Worm (Caenorhabditis elegans): ENCODE data around the gene slo-2.

The slo-2 gene

DNA sequence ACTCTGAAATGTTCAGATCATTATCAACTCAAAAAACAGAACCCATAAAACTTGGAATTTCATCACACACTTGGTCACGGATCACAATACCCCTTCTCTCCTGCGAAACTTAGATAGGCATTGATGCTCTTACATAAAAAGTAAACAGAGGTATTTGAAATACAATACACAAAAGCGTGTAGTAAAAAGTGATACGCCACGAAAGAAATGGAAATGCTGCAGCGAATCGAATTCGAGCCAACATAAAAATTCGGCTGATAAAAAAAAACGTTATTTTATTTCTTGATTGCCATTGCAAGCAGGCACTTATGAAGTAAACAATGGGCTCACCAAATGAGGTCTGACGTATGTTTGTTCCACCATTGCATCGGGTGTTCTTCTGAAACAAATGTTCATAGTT lies 20.9 kb upstream of the slo-2 start:
- TF ChIP-seq elt-2 (tag; optimal IDR thresholded peaks at IDR 0.05), result peak; percentile 57
- no peak for TF ChIP-seq ztf-11 (tag; optimal IDR thresholded peaks at IDR 0.05)

DNA sequence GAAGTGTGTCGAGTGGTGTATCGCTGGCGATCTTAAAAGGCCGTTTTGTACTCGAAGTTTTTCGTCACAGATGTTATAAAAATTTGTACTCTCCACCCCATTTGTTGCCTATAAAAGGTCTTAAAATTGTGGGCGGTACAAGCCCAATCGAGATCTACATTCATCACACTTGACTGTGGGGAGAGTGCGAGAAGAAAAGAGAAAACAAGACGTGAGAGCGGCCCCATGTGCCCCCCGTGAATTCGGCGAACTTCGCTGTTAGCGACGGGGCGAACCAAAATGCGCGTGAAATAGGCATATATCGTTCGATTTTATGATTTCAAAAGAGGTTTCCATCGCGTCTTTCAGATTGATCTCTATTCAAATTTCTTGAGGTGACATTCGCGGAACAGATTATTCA lies 14.3 kb upstream of the slo-2 start, which contains the start of gene F46C3.6:
Gene F46C3.6, minus strand, starts transcription at position 87 of the 400 bp plus-strand sequence.
- peak; percentile 4 for TF ChIP-seq nhr-23 (tag; optimal IDR thresholded peaks at IDR 0.05)
- TF ChIP-seq nhr-25 (tag; optimal IDR thresholded peaks at IDR 0.05), result peak; percentile 72
- no peak for TF ChIP-seq nhr-28 (tag; optimal IDR thresholded peaks at IDR 0.05)

DNA sequence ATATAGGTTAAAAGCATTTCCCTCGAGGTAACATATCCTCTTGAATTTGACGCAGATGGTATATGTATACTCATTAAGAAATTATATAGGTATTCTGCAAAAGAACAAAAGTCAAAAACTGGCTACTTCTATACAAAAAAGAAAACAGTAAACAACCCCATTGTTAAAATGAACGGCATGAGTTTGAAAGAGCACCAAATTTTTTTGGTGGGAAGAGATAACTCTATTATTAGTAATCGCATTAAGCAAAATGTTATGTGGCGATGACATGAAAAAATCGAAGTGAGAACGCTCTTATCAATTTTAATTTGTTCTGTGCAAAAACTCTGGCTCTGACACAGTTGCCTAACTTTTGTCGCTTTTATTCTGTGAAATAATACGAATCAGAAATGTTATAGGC lies 12.9 kb upstream of the slo-2 start, which contains the start of gene F46C3.2:
Gene F46C3.2, minus strand, starts transcription at position 101 of the 400 bp plus-strand sequence.
- no peak for TF ChIP-seq ztf-4 (tag; optimal IDR thresholded peaks at IDR 0.05)
- no peak for TF ChIP-seq ceh-28 (tag; optimal IDR thresholded peaks at IDR 0.05)
- TF ChIP-seq skn-1 (tag; optimal IDR thresholded peaks at IDR 0.05), result no peak
- no peak for TF ChIP-seq fkh-2 (tag; optimal IDR thresholded peaks at IDR 0.05)
- no peak for TF ChIP-seq mdl-1 (tag; optimal IDR thresholded peaks at IDR 0.05)
- no peak for TF ChIP-seq R02D3.7 (tag; optimal IDR thresholded peaks at IDR 0.05)
- no peak for TF ChIP-seq ceh-9 (tag; optimal IDR thresholded peaks at IDR 0.05)
- no peak for TF ChIP-seq ceh-16 (tag; optimal IDR thresholded peaks at IDR 0.05)
- no peak for TF ChIP-seq snpc-4 (tag; optimal IDR thresholded peaks at IDR 0.05)
- TF ChIP-seq elt-2 (tag; optimal IDR thresholded peaks at IDR 0.05), result peak; percentile 24
- TF ChIP-seq lin-15B (tag; optimal IDR thresholded peaks at IDR 0.05), result no peak
- no peak for TF ChIP-seq hmg-11 (tag; optimal IDR thresholded peaks at IDR 0.05)
- no peak for TF ChIP-seq egl-5 (tag; optimal IDR thresholded peaks at IDR 0.05)
- TF ChIP-seq pha-4 (tag; optimal IDR thresholded peaks at IDR 0.05), result peak; percentile 10
- no peak for TF ChIP-seq lin-39 (tag; optimal IDR thresholded peaks at IDR 0.05)
- TF ChIP-seq elt-3 (tag; optimal IDR thresholded peaks at IDR 0.05), result no peak
- no peak for TF ChIP-seq fos-1 (tag; optimal IDR thresholded peaks at IDR 0.05)

DNA sequence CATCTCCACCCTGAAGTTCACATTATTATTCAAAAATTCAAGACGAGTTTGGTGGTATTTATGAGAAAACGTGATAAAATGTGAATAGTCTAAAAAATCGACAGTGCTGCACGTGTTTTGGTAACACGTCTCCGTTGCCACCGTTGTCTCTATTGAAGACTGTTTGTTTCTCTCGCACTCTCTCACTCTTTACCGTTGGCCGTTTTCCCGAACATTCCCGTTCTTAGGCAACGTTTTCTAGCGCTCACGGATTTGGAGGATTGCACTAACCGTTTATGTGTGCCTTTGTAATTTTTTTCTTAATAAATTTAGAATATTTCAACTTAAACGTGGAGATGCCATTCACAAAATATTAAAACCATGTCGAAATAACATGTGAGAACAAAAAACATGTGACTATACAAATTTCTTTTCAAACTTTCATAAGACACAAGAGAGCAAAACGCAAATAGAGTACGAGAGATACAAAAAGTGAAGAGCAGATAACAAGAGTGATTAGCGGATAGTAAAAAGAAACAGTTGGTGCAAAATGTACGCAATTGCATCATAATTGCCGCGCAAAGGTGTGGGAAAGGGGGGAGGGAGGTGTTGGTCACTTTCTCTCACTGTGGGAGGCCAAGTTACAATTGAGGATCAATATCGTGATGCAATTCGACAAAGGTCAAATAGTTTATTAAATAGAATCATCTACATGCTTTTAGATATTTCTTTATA lies 9.3 kb upstream of the slo-2 start, which contains the start of gene pek-1:
Gene pek-1, minus strand, starts transcription at position 51 of the 714 bp plus-strand sequence.
- TF ChIP-seq pqm-1 (tag; optimal IDR thresholded peaks at IDR 0.05) (peak; percentile 11), mml-1 (tag; optimal IDR thresholded peaks at IDR 0.05) (no peak), fkh-10 (GFP tag; optimal IDR thresholded peaks at IDR 0.05) (no peak), ceh-16 (tag; optimal IDR thresholded peaks at IDR 0.05) (no peak), ceh-28 (tag; optimal IDR thresholded peaks at IDR 0.05) (no peak), skn-1 (tag; optimal IDR thresholded peaks at IDR 0.05) (peak; percentile 2), egl-5 (tag; optimal IDR thresholded peaks at IDR 0.05) (peak; percentile 52), nhr-25 (tag; optimal IDR thresholded peaks at IDR 0.05) (peak; percentile 66), unc-39 (tag; optimal IDR thresholded peaks at IDR 0.05) (no peak), ama-1 (optimal IDR thresholded peaks at IDR 0.05) (no peak), lin-39 (tag; optimal IDR thresholded peaks at IDR 0.05) (no peak), lsy-12 (tag; optimal IDR thresholded peaks at IDR 0.05) (no peak), daf-12 (tag; optimal IDR thresholded peaks at IDR 0.05) (no peak), aly-2 (tag; optimal IDR thresholded peaks at IDR 0.05) (no peak), ceh-9 (tag; optimal IDR thresholded peaks at IDR 0.05) (no peak), nhr-237 (tag; optimal IDR thresholded peaks at IDR 0.05) (no peak), tbx-2 (tag; optimal IDR thresholded peaks at IDR 0.05) (no peak), ZK546.5 (tag; optimal IDR thresholded peaks at IDR 0.05) (no peak), lin-15B (tag; optimal IDR thresholded peaks at IDR 0.05) (no peak), egl-27 (tag; optimal IDR thresholded peaks at IDR 0.05) (no peak), R02D3.7 (tag; optimal IDR thresholded peaks at IDR 0.05) (no peak), sea-2 (GFP tag; optimal IDR thresholded peaks at IDR 0.05) (no peak), zag-1 (tag; optimal IDR thresholded peaks at IDR 0.05) (no peak), jun-1 (tag; optimal IDR thresholded peaks at IDR 0.05) (peak; percentile 83), elt-2 (tag; optimal IDR thresholded peaks at IDR 0.05) (peak; percentile 72), nhr-76 (tag; optimal IDR thresholded peaks at IDR 0.05) (no peak), ztf-4 (tag; optimal IDR thresholded peaks at IDR 0.05) (no peak), pha-4 (tag; optimal IDR thresholded peaks at IDR 0.05) (peak; percentile 75), unc-62 (GFP tag; optimal IDR thresholded peaks at IDR 0.05) (no peak), ceh-82 (tag; optimal IDR thresholded peaks at IDR 0.05) (no peak), snpc-4 (tag; optimal IDR thresholded peaks at IDR 0.05) (no peak), mdl-1 (tag; optimal IDR thresholded peaks at IDR 0.05) (peak; percentile 20), nhr-77 (tag; optimal IDR thresholded peaks at IDR 0.05) (no peak), eor-1 (tag; optimal IDR thresholded peaks at IDR 0.05) (no peak), nhr-23 (tag; optimal IDR thresholded peaks at IDR 0.05) (peak; percentile 63), nfya-1 (tag; optimal IDR thresholded peaks at IDR 0.05; ENCODE audit: insufficient read depth) (peak; percentile 14), nhr-43 (tag; optimal IDR thresholded peaks at IDR 0.05; ENCODE audit: poor library complexity, severe bottlenecking) (peak; percentile 2), nhr-11 (tag; optimal IDR thresholded peaks at IDR 0.05) (no peak), fos-1 (tag; optimal IDR thresholded peaks at IDR 0.05) (no peak), nhr-28 (tag; optimal IDR thresholded peaks at IDR 0.05) (no peak), ztf-11 (tag; optimal IDR thresholded peaks at IDR 0.05) (no peak)
